Fruit fly (Drosophila melanogaster) whole organism, pupa: Measurements from ENCODE around the gene CG11656.

ENCODE experiments used
- CG10348 ChIP-seq: fragments of 200-800 bp; sonication (Bioruptor generic); IDR thresholded peaks from 2 replicates; pipeline ENCODE4 v1.3.6; 2022; ENCODE audit warnings: missing biosample characterization, missing genetic modification characterization
- CG12605 ChIP-seq: fragments of 200-800 bp; sonication (Bioruptor generic); IDR thresholded peaks from 2 replicates; pipeline ENCODE4 v1.3.6; 2022; ENCODE audit warnings: missing biosample characterization, missing genetic modification characterization
- CG14655 ChIP-seq: fragments of 200-800 bp; sonication (Bioruptor generic); optimal IDR thresholded peaks from 3 replicates; lab custom pipeline; 2017; ENCODE audit warnings: mild to moderate bottlenecking, missing biosample characterization, missing genetic modification reagents, missing genetic modification characterization
- CG32121 ChIP-seq: fragments of 200-800 bp; sonication (Bioruptor generic); IDR thresholded peaks from 2 replicates; pipeline ENCODE4 v1.3.6; 2022; ENCODE audit warnings: missing biosample characterization, missing genetic modification characterization
- CG4496 ChIP-seq: fragments of 200-800 bp; sonication (Bioruptor generic); IDR thresholded peaks from 3 replicates; pipeline ENCODE4 v1.3.6; 2022; ENCODE audit warnings: missing biosample characterization, missing genetic modification characterization
- EcR ChIP-seq: fragments of 200-800 bp; sonication (Bioruptor generic); optimal IDR thresholded peaks from 3 replicates; lab custom pipeline; 2019; ENCODE audit warnings: missing biosample characterization, missing genetic modification characterization, mild to moderate bottlenecking, moderate library complexity, missing genetic modification reagents
- Ets98B ChIP-seq: fragments of 200-800 bp; sonication (Bioruptor generic); IDR thresholded peaks from 2 replicates; pipeline ENCODE4 v1.3.6; 2022; ENCODE audit warnings: missing biosample characterization, missing genetic modification characterization
- Pif1A ChIP-seq: fragments of 200-800 bp; sonication (Bioruptor generic); optimal IDR thresholded peaks from 3 replicates; lab custom pipeline; 2016; ENCODE audit warnings: missing biosample characterization, missing genetic modification characterization
- Pif1B ChIP-seq: fragments of 200-800 bp; sonication (Bioruptor generic); optimal IDR thresholded peaks from 3 replicates; lab custom pipeline; 2016; ENCODE audit warnings: missing biosample characterization, missing genetic modification characterization
- fd96Ca ChIP-seq: fragments of 200-800 bp; sonication (Bioruptor generic); IDR thresholded peaks from 3 replicates; pipeline ENCODE4 v1.3.6; 2022; ENCODE audit warnings: missing biosample characterization, missing genetic modification characterization

DNA sequence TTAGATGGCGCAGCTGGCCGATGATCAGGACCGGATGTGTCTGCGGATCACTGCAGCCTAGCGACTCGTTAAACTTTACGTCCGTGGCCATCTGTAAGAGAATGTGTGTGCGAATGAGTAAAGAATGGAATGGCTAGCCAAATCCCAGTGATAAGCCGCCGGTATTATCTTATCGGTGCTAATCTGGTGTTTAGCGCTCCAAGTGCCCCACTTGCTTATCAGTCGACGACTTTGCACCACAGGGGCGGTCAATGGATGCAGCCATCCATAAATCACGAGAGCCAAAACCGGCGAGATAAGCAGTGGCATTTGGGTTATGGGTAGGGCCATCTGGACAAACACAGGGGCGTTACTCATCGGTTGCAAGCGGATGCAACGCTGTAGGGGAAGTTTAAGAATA, 49.5 kb upstream of the CG11656 start:
- TF ChIP-seq CG12605 (GFP tag; lab: Robert Waterston, UW) (no peak), Pif1A (GFP tag; lab: Kevin White, UChicago) (no peak), Ets98B (GFP tag; lab: Robert Waterston, UW) (no peak), CG32121 (GFP tag; lab: Robert Waterston, UW) (no peak), CG10348 (GFP tag; lab: Robert Waterston, UW) (no peak), CG4496 (0 out of 3 replicates have a peak, but pooled peaks have one; percentile 16), fd96Ca (GFP tag; lab: Robert Waterston, UW) (no peak), Pif1B (no peak), CG14655 (GFP tag; lab: Kevin White, UChicago) (no peak), EcR (GFP tag; lab: Kevin White, UChicago) (peak; percentile 47)
